Worm (Caenorhabditis elegans): ENCODE measurements around the gene str-229.

DNA sequence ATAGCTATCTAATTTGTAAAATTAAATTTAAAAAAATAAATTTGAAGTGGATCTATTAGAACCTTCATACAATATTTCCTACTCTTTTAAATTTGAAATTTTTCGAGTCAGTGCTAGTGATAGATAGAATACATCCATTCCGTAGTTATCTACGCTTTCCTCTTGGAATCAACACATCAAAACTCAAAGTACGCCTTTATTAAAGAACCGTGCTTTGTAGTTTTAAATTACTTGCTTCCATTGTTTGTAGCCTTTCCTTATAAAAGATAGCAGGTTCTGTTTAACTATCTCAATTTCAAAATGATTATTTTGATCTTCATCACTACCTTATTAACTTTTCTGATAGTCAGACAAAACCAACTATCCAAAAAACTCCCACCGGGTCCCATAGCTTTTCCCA, 42.7 kb upstream of the str-229 start, which contains the start of gene cyp-35B3:
- TF ChIP-seq sptf-1 (tag; optimal IDR thresholded peaks at IDR 0.05) (no peak), blmp-1 (tag; optimal IDR thresholded peaks at IDR 0.05) (no peak), nhr-76 (tag; optimal IDR thresholded peaks at IDR 0.05) (no peak), nhr-12 (tag; optimal IDR thresholded peaks at IDR 0.05) (no peak), elt-3 (tag; optimal IDR thresholded peaks at IDR 0.05) (no peak), lin-13 (tag; optimal IDR thresholded peaks at IDR 0.05) (no peak), ham-2 (GFP tag; optimal IDR thresholded peaks at IDR 0.05) (no peak), ces-1 (GFP tag; optimal IDR thresholded peaks at IDR 0.05) (no peak)
